Fruit fly (Drosophila melanogaster): ENCODE data around the gene Usp12-46.
A peak's percentile ranks its signal among the peaks of the same experiment; 100 is the strongest.

Gene Usp12-46

DNA sequence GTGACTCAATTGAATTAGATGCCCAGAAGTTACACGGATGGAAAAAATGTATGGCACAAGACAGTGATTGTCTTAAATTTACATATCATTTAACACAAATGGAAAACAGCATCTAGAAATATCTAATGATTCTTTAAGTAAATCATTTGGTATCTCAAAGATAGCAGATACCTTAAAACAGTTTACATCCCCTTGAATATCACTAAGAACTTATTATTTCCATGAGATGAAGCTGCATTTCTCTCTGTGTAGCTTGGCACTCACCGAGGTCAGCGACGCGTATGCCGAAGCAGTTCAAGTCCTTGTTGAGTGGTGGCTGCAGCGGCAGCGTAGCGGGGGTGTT, 31.1 kb upstream of the Usp12-46 start (continued):
- TF ChIP-seq Bgb (GFP tag; IDR thresholded peaks at IDR 0.05; ENCODE audit: partially characterized antibody) (no peak), cwo (GFP tag; optimal IDR thresholded peaks at IDR 0.05) (no peak), knrl (GFP tag; IDR thresholded peaks at IDR 0.05; ENCODE audit: partially characterized antibody) (no peak), CG1233 (GFP tag; optimal IDR thresholded peaks at IDR 0.05) (peak; percentile 3), pan (optimal IDR thresholded peaks at IDR 0.05) (no peak), pan (GFP tag; optimal IDR thresholded peaks at IDR 0.05 in 1 of 2, IDR thresholded peaks at IDR 0.05 in 1 of 2) (peak in 1 of 2 experiments; percentile 14), CG6813 (GFP tag; optimal IDR thresholded peaks at IDR 0.05) (peak; percentile 12), CG12155 (GFP tag; optimal IDR thresholded peaks at IDR 0.05) (no peak), jumu (GFP tag; optimal IDR thresholded peaks at IDR 0.05) (peak; percentile 22), ara (GFP tag; IDR thresholded peaks at IDR 0.05) (no peak), CG7839 (tag; optimal IDR thresholded peaks at IDR 0.05) (peak; percentile 55), Ada2b (GFP tag; IDR thresholded peaks at IDR 0.05) (no peak), ci (GFP tag; IDR thresholded peaks at IDR 0.05) (peak; percentile 40; the same call in 1 of the 3 replicates), lab (GFP tag; optimal IDR thresholded peaks at IDR 0.05) (peak; percentile 36), esg (GFP tag; conservative IDR thresholded peaks at IDR 0.05) (peak; percentile 23; the same call in 1 of the 2 replicates), nmo (GFP tag; optimal IDR thresholded peaks at IDR 0.05) (peak; percentile 61), wdn (GFP tag; IDR thresholded peaks at IDR 0.05) (no peak), lola (GFP tag; optimal IDR thresholded peaks at IDR 0.05) (peak in 1 of 3 experiments; percentile 26), dmrt11E (tag; optimal IDR thresholded peaks at IDR 0.05) (peak; percentile 32), CG18599 (GFP tag; optimal IDR thresholded peaks at IDR 0.05) (peak; percentile 71), row (GFP tag; IDR thresholded peaks at IDR 0.05) (peak; percentile 68), CG14965 (GFP tag; optimal IDR thresholded peaks at IDR 0.05; ENCODE audit: borderline replicate concordance) (no peak), Dip2 (GFP tag; IDR thresholded peaks at IDR 0.05) (no peak), CG1647 (GFP tag; optimal IDR thresholded peaks at IDR 0.05) (no peak), Xrp1 (GFP tag; IDR thresholded peaks at IDR 0.05) (peak; percentile 60), CG31441 (GFP tag; IDR thresholded peaks at IDR 0.05) (peak; percentile 44; the same call in 1 of the 2 replicates), CG16863 (GFP tag; optimal IDR thresholded peaks at IDR 0.05) (no peak), CG7928 (GFP tag; optimal IDR thresholded peaks at IDR 0.05) (no peak), org-1 (GFP tag; optimal IDR thresholded peaks at IDR 0.05) (peak; percentile 5), mld (GFP tag; IDR thresholded peaks at IDR 0.05; ENCODE audit: partially characterized antibody) (no peak), sisA (GFP tag; IDR thresholded peaks at IDR 0.05) (peak; percentile 44; the same call in 1 of the 2 replicates), CG18262 (tag; optimal IDR thresholded peaks at IDR 0.05) (peak; percentile 59), Hr3 (GFP tag; optimal IDR thresholded peaks at IDR 0.05) (peak; percentile 6), Fer1 (GFP tag; optimal IDR thresholded peaks at IDR 0.05) (peak; percentile 27), CG9437 (GFP tag; optimal IDR thresholded peaks at IDR 0.05) (no peak), CG32767 (GFP tag; IDR thresholded peaks at IDR 0.05) (no peak), CG2712 (tag; optimal IDR thresholded peaks at IDR 0.05) (peak; percentile 62), sc (optimal IDR thresholded peaks at IDR 0.05) (no peak), sc (GFP tag; optimal IDR thresholded peaks at IDR 0.05) (no peak), Bdp1 (GFP tag; optimal IDR thresholded peaks at IDR 0.05) (no peak), CG12391 (tag; optimal IDR thresholded peaks at IDR 0.05) (peak; percentile 14), slp2 (GFP tag; optimal IDR thresholded peaks at IDR 0.05) (no peak), Ptx1 (GFP tag; IDR thresholded peaks at IDR 0.05) (0 out of 2 replicates have a peak, but pooled peaks have one; percentile 30), CG17829 (tag; optimal IDR thresholded peaks at IDR 0.05) (peak; percentile 47), zen (tag; optimal IDR thresholded peaks at IDR 0.05) (peak; percentile 16), Atf-2 (GFP tag; optimal IDR thresholded peaks at IDR 0.05) (no peak), CG15269 (tag; optimal IDR thresholded peaks at IDR 0.05) (no peak), sens-2 (GFP tag; IDR thresholded peaks at IDR 0.05) (no peak), Asciz (GFP tag; optimal IDR thresholded peaks at IDR 0.05) (no peak), Nf-YB (GFP tag; optimal IDR thresholded peaks at IDR 0.05) (no peak), unpg (GFP tag; optimal IDR thresholded peaks at IDR 0.05) (peak; percentile 47)

Data from whole organism, embryonic.